Fruit fly (Drosophila melanogaster) whole organism, embryonic: ENCODE measurements around the gene CG17376.
A peak's percentile ranks its signal among the peaks of the same experiment; 100 is the strongest.

Experiments
- CG10274 ChIP-seq: fragments of 200-800 bp; sonication (Bioruptor generic); optimal IDR thresholded peaks from 3 replicates; lab custom pipeline; 2017; ENCODE audit warnings: missing biosample characterization, mild to moderate bottlenecking, missing genetic modification characterization
- CG10431 ChIP-seq: fragments of 200-800 bp; sonication (Bioruptor generic); optimal IDR thresholded peaks from 3 replicates; lab custom pipeline; 2018; ENCODE audit warnings: missing biosample characterization, mild to moderate bottlenecking, missing genetic modification characterization
- CG11560 ChIP-seq: fragments of 200-800 bp; sonication (Bioruptor generic); IDR thresholded peaks from 3 replicates; pipeline ENCODE4 v1.3.6; 2022; ENCODE audit warnings: missing biosample characterization, missing genetic modification characterization
- CG12155 ChIP-seq: fragments of 200-800 bp; sonication (Bioruptor generic); optimal IDR thresholded peaks from 3 replicates; lab custom pipeline; 2016; ENCODE audit warnings: missing biosample characterization, missing genetic modification characterization
- CG1233 ChIP-seq: fragments of 200-800 bp; sonication (Bioruptor generic); optimal IDR thresholded peaks from 4 replicates; lab custom pipeline; 2018; ENCODE audit warnings: missing biosample characterization, mild to moderate bottlenecking, missing genetic modification characterization
- CG12744 ChIP-seq: fragments of 200-800 bp; sonication (Bioruptor generic); optimal IDR thresholded peaks from 2 replicates; lab custom pipeline; 2016; ENCODE audit warnings: missing biosample characterization, missing genetic modification characterization
- CG13287 ChIP-seq: fragments of 200-800 bp; sonication (Bioruptor generic); IDR thresholded peaks from 2 replicates; pipeline ENCODE4 v1.3.6; 2022; ENCODE audit warnings: missing biosample characterization, missing genetic modification characterization; ENCODE audit not compliant: partially characterized antibody
- CG13424 ChIP-seq: fragments of 200-800 bp; sonication (Bioruptor generic); optimal IDR thresholded peaks from 2 replicates; lab custom pipeline; 2019; ENCODE audit warnings: missing biosample characterization, mild to moderate bottlenecking, missing genetic modification characterization, moderate library complexity
- CG14710 ChIP-seq: fragments of 200-800 bp; sonication (Bioruptor generic); optimal IDR thresholded peaks from 3 replicates; lab custom pipeline; 2019; ENCODE audit warnings: missing biosample characterization, mild to moderate bottlenecking, missing genetic modification characterization, moderate library complexity
- CG15269 ChIP-seq: fragments of 200-800 bp; sonication (Bioruptor generic); optimal IDR thresholded peaks from 2 replicates; lab custom pipeline; 2018; ENCODE audit warnings: missing biosample characterization, mild to moderate bottlenecking, missing genetic modification characterization, moderate library complexity
- CG16779 ChIP-seq: fragments of 200-800 bp; sonication (Bioruptor generic); IDR thresholded peaks from 2 replicates; pipeline ENCODE4 v1.3.6; 2022; ENCODE audit warnings: missing biosample characterization, missing genetic modification characterization
- CG31224 ChIP-seq: fragments of 200-800 bp; sonication (Bioruptor generic); IDR thresholded peaks from 2 replicates; pipeline ENCODE4 v1.3.6; 2022; ENCODE audit warnings: missing biosample characterization, missing genetic modification characterization
- CG3838 ChIP-seq: fragments of 200-800 bp; sonication (Bioruptor generic); optimal IDR thresholded peaks from 3 replicates; lab custom pipeline; 2016; ENCODE audit warnings: missing biosample characterization, missing genetic modification characterization
- CG6175 ChIP-seq: fragments of 200-800 bp; sonication (Bioruptor generic); IDR thresholded peaks from 3 replicates; pipeline ENCODE4 v1.3.6; 2022; ENCODE audit warnings: missing biosample characterization, missing genetic modification characterization
- CG8359 ChIP-seq: fragments of 200-800 bp; sonication (Bioruptor generic); optimal IDR thresholded peaks from 2 replicates; lab custom pipeline; 2017; ENCODE audit warnings: missing biosample characterization, mild to moderate bottlenecking, missing genetic modification characterization, borderline replicate concordance
- CG8924 ChIP-seq: fragments of 200-800 bp; optimal IDR thresholded peaks from 3 replicates; lab custom pipeline; 2019; ENCODE audit warnings: missing biosample characterization, mild to moderate bottlenecking, missing genetic modification characterization, moderate library complexity
- CG9817 ChIP-seq: fragments of 200-800 bp; sonication (Bioruptor generic); optimal IDR thresholded peaks from 2 replicates; lab custom pipeline; 2018; ENCODE audit warnings: missing biosample characterization, mild to moderate bottlenecking, missing genetic modification characterization, moderate library complexity
- CTCF ChIP-seq: fragments of 200-800 bp; sonication (Bioruptor generic); optimal IDR thresholded peaks from 2 replicates; lab custom pipeline; 2017; ENCODE audit warnings: missing biosample characterization, mild to moderate bottlenecking, missing genetic modification characterization, moderate library complexity
- Dll ChIP-seq: fragments of 200-800 bp; sonication (Bioruptor generic); IDR thresholded peaks from 4 replicates; pipeline ENCODE4 v1.3.6; 2022; ENCODE audit warnings: missing biosample characterization, missing genetic modification characterization; ENCODE audit not compliant: partially characterized antibody
- Dp ChIP-seq: fragments of 200-800 bp; sonication (Bioruptor generic); optimal IDR thresholded peaks from 2 replicates; lab custom pipeline; 2018; ENCODE audit warnings: missing biosample characterization, mild to moderate bottlenecking, missing genetic modification characterization, moderate library complexity
- HmgD ChIP-seq: fragments of 200-800 bp; sonication (Bioruptor generic); optimal IDR thresholded peaks from 3 replicates; lab custom pipeline; 2016; ENCODE audit warnings: missing biosample characterization, missing genetic modification characterization
- MBD-R2 ChIP-seq: fragments of 200-800 bp; sonication (Bioruptor generic); IDR thresholded peaks from 2 replicates; pipeline ENCODE4 v1.3.6; 2022; ENCODE audit warnings: missing biosample characterization, missing genetic modification characterization
- NC2β ChIP-seq: fragments of 200-800 bp; sonication (Bioruptor generic); optimal IDR thresholded peaks from 2 replicates; lab custom pipeline; 2016; ENCODE audit warnings: missing biosample characterization, missing genetic modification characterization
- Oli ChIP-seq: fragments of 200-800 bp; sonication (Bioruptor generic); optimal IDR thresholded peaks from 2 replicates; lab custom pipeline; 2018; ENCODE audit warnings: missing biosample characterization, mild to moderate bottlenecking, missing genetic modification characterization, moderate library complexity
- Ravus ChIP-seq: fragments of 200-800 bp; sonication (Bioruptor generic); IDR thresholded peaks from 2 replicates; pipeline ENCODE4 v1.3.6; 2022; ENCODE audit warnings: missing biosample characterization, missing genetic modification characterization
- Stat92E ChIP-seq, 3 experiments: fragments of >200 bp in 2 of 3; fragments of 200-800 bp in 1 of 3; sonication (Bioruptor generic) in 1 of 3; optimal IDR thresholded peaks; 2 replicates each; lab custom pipeline; 2017 to 2019; ENCODE audit warnings: missing biosample characterization in 3 of 3, missing genetic modification characterization in 3 of 3, mild to moderate bottlenecking in 1 of 3, moderate library complexity in 1 of 3
- TFAM ChIP-seq: fragments of 200-800 bp; sonication (Bioruptor generic); optimal IDR thresholded peaks from 2 replicates; lab custom pipeline; 2017; ENCODE audit warnings: missing biosample characterization, missing genetic modification characterization, inconsistent platforms
- Vsx1 ChIP-seq: fragments of 200-800 bp; sonication (Bioruptor generic); optimal IDR thresholded peaks from 2 replicates; lab custom pipeline; 2017; ENCODE audit warnings: missing biosample characterization, mild to moderate bottlenecking, missing genetic modification characterization, missing genetic modification reagents
- Xrp1 ChIP-seq: fragments of 200-800 bp; sonication (Bioruptor generic); IDR thresholded peaks from 2 replicates; pipeline ENCODE4 v1.3.6; 2022; ENCODE audit warnings: missing biosample characterization, missing genetic modification characterization
- ab ChIP-seq: fragments of 200-800 bp; sonication (Bioruptor generic); optimal IDR thresholded peaks from 2 replicates; lab custom pipeline; 2016; ENCODE audit warnings: missing biosample characterization, missing genetic modification characterization
- ac ChIP-seq: fragments of 200-800 bp; sonication (Bioruptor generic); optimal IDR thresholded peaks from 3 replicates; lab custom pipeline; 2017; ENCODE audit warnings: missing biosample characterization, mild to moderate bottlenecking, missing genetic modification characterization
- amos ChIP-seq: fragments of 200-800 bp; sonication (Bioruptor generic); IDR thresholded peaks from 2 replicates; pipeline ENCODE4 v1.3.6; 2022; ENCODE audit warnings: missing biosample characterization, missing genetic modification characterization; ENCODE audit not compliant: partially characterized antibody
- bcd ChIP-seq: fragments of 200-800 bp; sonication (Bioruptor generic); optimal IDR thresholded peaks from 2 replicates; lab custom pipeline; 2017; ENCODE audit warnings: missing biosample characterization, mild to moderate bottlenecking, missing genetic modification characterization
- chn ChIP-seq: fragments of 200-800 bp; sonication (Bioruptor generic); optimal IDR thresholded peaks from 2 replicates; lab custom pipeline; 2016; ENCODE audit warnings: missing biosample characterization, missing genetic modification characterization
- crp ChIP-seq, 2 experiments: fragments of 200-800 bp; sonication (Bioruptor generic); optimal IDR thresholded peaks; 2 replicates in 1 of 2; 3 replicates in 1 of 2; lab custom pipeline; 2017; ENCODE audit warnings: missing biosample characterization in 2 of 2, missing genetic modification characterization in 2 of 2, mild to moderate bottlenecking in 1 of 2, moderate library complexity in 1 of 2
- ftz-f1 ChIP-seq: fragments of 200-800 bp; sonication (Bioruptor generic); optimal IDR thresholded peaks from 2 replicates; lab custom pipeline; 2016; ENCODE audit warnings: missing biosample characterization, missing genetic modification characterization
- gce ChIP-seq: fragments of 200-800 bp; sonication (Bioruptor generic); IDR thresholded peaks from 3 replicates; pipeline ENCODE4 v1.3.6; 2022; ENCODE audit warnings: missing biosample characterization, missing genetic modification characterization
- mam ChIP-seq: fragments of 200-800 bp; sonication (Bioruptor generic); optimal IDR thresholded peaks from 3 replicates; lab custom pipeline; 2016; ENCODE audit warnings: missing biosample characterization, missing genetic modification characterization
- nau ChIP-seq: fragments of 200-800 bp; sonication (Bioruptor generic); optimal IDR thresholded peaks from 3 replicates; lab custom pipeline; 2017; ENCODE audit warnings: missing biosample characterization, mild to moderate bottlenecking, missing genetic modification characterization, missing genetic modification reagents
- odd ChIP-seq: fragments of 200-800 bp; sonication (Bioruptor generic); optimal IDR thresholded peaks from 2 replicates; lab custom pipeline; 2017; ENCODE audit warnings: missing biosample characterization, mild to moderate bottlenecking, missing genetic modification characterization
- onecut ChIP-seq: fragments of 200-800 bp; sonication (Bioruptor generic); IDR thresholded peaks from 2 replicates; pipeline ENCODE4 v1.3.6; 2022; ENCODE audit warnings: missing biosample characterization, missing genetic modification characterization
- phol ChIP-seq: fragments of 200-800 bp; sonication (Bioruptor generic); optimal IDR thresholded peaks from 3 replicates; lab custom pipeline; 2018; ENCODE audit warnings: missing biosample characterization, mild to moderate bottlenecking, missing genetic modification characterization, moderate library complexity
- prd ChIP-seq, 3 experiments: fragments of >200 bp in 2 of 3; fragments of 200-800 bp in 1 of 3; sonication (Bioruptor generic) in 1 of 3; optimal IDR thresholded peaks in 2 of 3; IDR thresholded peaks in 1 of 3; 2 replicates in 2 of 3; 3 replicates in 1 of 3; pipeline versions ENCODE4 v1.3.6 to Lab custom; 2017 to 2022; ENCODE audit warnings: missing biosample characterization in 1 of 3, missing genetic modification characterization in 1 of 3
- shn ChIP-seq: fragments of 200-800 bp; sonication (Bioruptor generic); optimal IDR thresholded peaks from 3 replicates; lab custom pipeline; 2016; ENCODE audit warnings: missing biosample characterization, missing genetic modification characterization
- sisA ChIP-seq: fragments of 200-800 bp; sonication (Bioruptor generic); IDR thresholded peaks from 2 replicates; pipeline ENCODE4 v1.3.6; 2022; ENCODE audit warnings: missing biosample characterization, missing genetic modification characterization
- sna ChIP-seq: fragments of 200-800 bp; sonication (Bioruptor generic); IDR thresholded peaks from 2 replicates; pipeline ENCODE4 v1.3.6; 2022; ENCODE audit warnings: missing biosample characterization, missing genetic modification characterization; ENCODE audit not compliant: partially characterized antibody
- sr ChIP-seq: fragments of 200-800 bp; sonication (Bioruptor generic); IDR thresholded peaks from 3 replicates; pipeline ENCODE4 v1.3.6; 2022; ENCODE audit warnings: missing biosample characterization, missing genetic modification characterization
- tgo ChIP-seq: fragments of 200-800 bp; sonication (Bioruptor generic); IDR thresholded peaks from 3 replicates; pipeline ENCODE4 v1.3.6; 2022; ENCODE audit warnings: missing biosample characterization, missing genetic modification characterization
- wdn ChIP-seq: fragments of 200-800 bp; sonication (Bioruptor generic); IDR thresholded peaks from 2 replicates; pipeline ENCODE4 v1.3.6; 2022; ENCODE audit warnings: missing biosample characterization, missing genetic modification characterization
- wek ChIP-seq: fragments of 200-800 bp; sonication (Bioruptor generic); optimal IDR thresholded peaks from 3 replicates; lab custom pipeline; 2018; ENCODE audit warnings: missing biosample characterization, mild to moderate bottlenecking, missing genetic modification characterization, moderate library complexity
- zen ChIP-seq: fragments of 200-800 bp; sonication (Bioruptor generic); optimal IDR thresholded peaks from 3 replicates; lab custom pipeline; 2018; ENCODE audit warnings: missing biosample characterization, mild to moderate bottlenecking, missing genetic modification characterization, moderate library complexity

Gene CG17376

dm6 chr2L:6773645-6774044, 27.0 kb downstream of the CG17376 start, which contains the start of gene CG17378 (continued):
- TF ChIP-seq CG8359 (GFP tag; lab: Kevin White, UChicago) (no peak), ftz-f1 (GFP tag; lab: Kevin White, UChicago) (peak; percentile 55), wdn (GFP tag; lab: Robert Waterston, UW) (no peak), ac (GFP tag; lab: Kevin White, UChicago) (no peak), CTCF (GFP tag; lab: Kevin White, UChicago) (peak; percentile 80), Dp (peak; percentile 23), bcd (GFP tag; lab: Kevin White, UChicago) (no peak), HmgD (GFP tag; lab: Kevin White, UChicago) (no peak), CG8924 (tag; lab: Kevin White, UChicago) (no peak), odd (GFP tag; lab: Kevin White, UChicago) (no peak), prd (optimal IDR thresholded peaks at IDR 0.05; lab: Kevin White, UChicago) (no peak), prd (GFP tag; IDR thresholded peaks at IDR 0.05; lab: Robert Waterston, UW) (no peak), sr (GFP tag; lab: Robert Waterston, UW) (peak; percentile 46; the same call in 1 of the 3 replicates), CG9817 (no peak), crp (GFP tag; optimal IDR thresholded peaks at IDR 0.05; lab: Kevin White, UChicago) (peak in 1 of 2 experiments; percentile 76), mam (GFP tag; lab: Kevin White, UChicago) (no peak), sisA (GFP tag; lab: Robert Waterston, UW) (no peak), tgo (GFP tag; lab: Robert Waterston, UW) (no peak), NC2β (GFP tag; lab: Kevin White, UChicago) (no peak), chn (GFP tag; lab: Kevin White, UChicago) (no peak), ab (GFP tag; lab: Kevin White, UChicago) (no peak), CG11560 (tag; lab: Robert Waterston, UW) (no peak), Oli (tag; lab: Kevin White, UChicago) (no peak), phol (tag; lab: Kevin White, UChicago) (no peak), CG12155 (GFP tag; lab: Kevin White, UChicago) (no peak), onecut (GFP tag; lab: Robert Waterston, UW) (peak; percentile 83), CG13287 (GFP tag; lab: Robert Waterston, UW) (peak; percentile 47), CG1233 (GFP tag; lab: Kevin White, UChicago) (no peak), gce (GFP tag; lab: Robert Waterston, UW) (no peak), Stat92E (GFP tag; optimal IDR thresholded peaks at IDR 0.05; lab: Kevin White, UChicago) (no peak), CG6175 (GFP tag; lab: Robert Waterston, UW) (no peak), CG10431 (GFP tag; lab: Kevin White, UChicago) (no peak), MBD-R2 (GFP tag; lab: Robert Waterston, UW) (no peak), Dll (0 out of 4 replicates have a peak, but pooled peaks have one; percentile 11), CG12744 (no peak), nau (GFP tag; lab: Kevin White, UChicago) (no peak), amos (GFP tag; lab: Robert Waterston, UW) (no peak; the same call in 1 of the 2 replicates), CG10274 (GFP tag; lab: Kevin White, UChicago) (no peak), CG3838 (GFP tag; lab: Kevin White, UChicago) (no peak), CG14710 (no peak), sna (0 out of 2 replicates have a peak, but pooled peaks have one; percentile 28), Vsx1 (GFP tag; lab: Kevin White, UChicago) (no peak), CG31224 (GFP tag; lab: Robert Waterston, UW) (no peak), CG16779 (GFP tag; lab: Robert Waterston, UW) (no peak), zen (tag; lab: Kevin White, UChicago) (no peak), shn (GFP tag; lab: Kevin White, UChicago) (no peak), CG13424 (tag; lab: Kevin White, UChicago) (no peak), Xrp1 (GFP tag; lab: Robert Waterston, UW) (no peak), CG15269 (tag; lab: Kevin White, UChicago) (no peak), wek (GFP tag; lab: Kevin White, UChicago) (no peak), Ravus (GFP tag; lab: Robert Waterston, UW) (no peak), TFAM (no peak)
